Fruit fly (Drosophila melanogaster): ENCODE results near the gene CG7420.

CG7420 gene

DNA sequence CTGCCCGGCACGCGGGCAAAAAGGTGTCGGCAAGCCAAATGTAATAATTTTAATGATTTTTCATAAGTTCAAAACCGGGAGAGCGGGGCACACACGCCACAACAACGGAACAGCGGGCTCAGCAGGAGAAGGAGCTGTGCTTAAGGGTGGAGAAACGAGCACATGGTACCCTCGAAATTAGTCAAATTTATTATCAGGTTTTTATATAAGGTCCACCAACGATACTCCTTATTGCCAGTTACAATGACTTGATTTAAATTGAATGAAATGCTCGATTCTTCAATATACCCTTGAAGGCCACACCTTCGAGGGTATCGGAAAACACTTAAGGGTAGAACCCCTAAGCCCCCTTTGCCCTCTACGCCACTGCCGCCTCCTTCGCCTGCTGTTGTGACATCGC, 29.3 kb downstream of the CG7420 start (continued):
- peak; percentile 49; the same call in 1 of the 2 replicates for TF ChIP-seq sob (GFP tag; IDR thresholded peaks at IDR 0.05)
- TF ChIP-seq Mes4 (GFP tag; optimal IDR thresholded peaks at IDR 0.05) = no peak
- peak; percentile 5 for TF ChIP-seq CG2202 (tag; optimal IDR thresholded peaks at IDR 0.05)
- no peak for TF ChIP-seq br (optimal IDR thresholded peaks at IDR 0.05)
- no peak for TF ChIP-seq CG7745 (tag; optimal IDR thresholded peaks at IDR 0.05)
- no peak for TF ChIP-seq tna (GFP tag; IDR thresholded peaks at IDR 0.05; ENCODE audit: partially characterized antibody)
- TF ChIP-seq CG12744 (GFP tag; optimal IDR thresholded peaks at IDR 0.05) = no peak
- TF ChIP-seq CG14050 (GFP tag; IDR thresholded peaks at IDR 0.05) = no peak
- peak; percentile 44 for TF ChIP-seq phol (tag; optimal IDR thresholded peaks at IDR 0.05)
- TF ChIP-seq Dip3 (GFP tag; optimal IDR thresholded peaks at IDR 0.05) = no peak
- TF ChIP-seq prd (optimal IDR thresholded peaks at IDR 0.05) = no peak
- peak; percentile 86 for TF ChIP-seq prd (GFP tag; IDR thresholded peaks at IDR 0.05)
- no peak for TF ChIP-seq CG6683 (GFP tag; optimal IDR thresholded peaks at IDR 0.05)
- TF ChIP-seq gsb-n (tag; optimal IDR thresholded peaks at IDR 0.05) = no peak
- TF ChIP-seq CG12104 (GFP tag; optimal IDR thresholded peaks at IDR 0.05) = no peak
- peak; percentile 3 for TF ChIP-seq Sox100B (GFP tag; optimal IDR thresholded peaks at IDR 0.05)
- 0 out of 2 replicates have a peak, but pooled peaks have one; percentile 12 for TF ChIP-seq dimm (GFP tag; IDR thresholded peaks at IDR 0.05)
- TF ChIP-seq Dfd (GFP tag; optimal IDR thresholded peaks at IDR 0.05) = no peak
- TF ChIP-seq wdn (GFP tag; IDR thresholded peaks at IDR 0.05) = 0 out of 2 replicates have a peak, but pooled peaks have one; percentile 42
- no peak for TF ChIP-seq run (tag; optimal IDR thresholded peaks at IDR 0.05)
- no peak for TF ChIP-seq Hsf (GFP tag; optimal IDR thresholded peaks at IDR 0.05)
- TF ChIP-seq so (GFP tag; IDR thresholded peaks at IDR 0.05) = peak; percentile 20; the same call in 1 of the 3 replicates
- TF ChIP-seq crp (GFP tag; optimal IDR thresholded peaks at IDR 0.05) = no peak
- TF ChIP-seq CG9817 (tag; optimal IDR thresholded peaks at IDR 0.05) = no peak
- no peak for TF ChIP-seq kay (GFP tag; optimal IDR thresholded peaks at IDR 0.05)
- TF ChIP-seq HLHmδ (GFP tag; optimal IDR thresholded peaks at IDR 0.05) = no peak
- no peak for TF ChIP-seq CkIIα-i1 (GFP tag; IDR thresholded peaks at IDR 0.05)
- no peak for TF ChIP-seq mirr (GFP tag; optimal IDR thresholded peaks at IDR 0.05)
- peak; percentile 36 for TF ChIP-seq CG10267 (tag; optimal IDR thresholded peaks at IDR 0.05)
- TF ChIP-seq B-H1 (GFP tag; IDR thresholded peaks at IDR 0.05) = peak; percentile 51
- no peak for TF ChIP-seq cad (GFP tag; optimal IDR thresholded peaks at IDR 0.05)
- no peak for TF ChIP-seq CG10147 (GFP tag; optimal IDR thresholded peaks at IDR 0.05)
- TF ChIP-seq org-1 (GFP tag; optimal IDR thresholded peaks at IDR 0.05) = no peak
- TF ChIP-seq ro (GFP tag; IDR thresholded peaks at IDR 0.05) = no peak; the same call in 1 of the 2 replicates
- 0 out of 2 replicates have a peak, but pooled peaks have one; percentile 18 for TF ChIP-seq sim (GFP tag; IDR thresholded peaks at IDR 0.05)
- no peak for TF ChIP-seq CG34422 (GFP tag; IDR thresholded peaks at IDR 0.05)
- TF ChIP-seq MTF-1 (GFP tag; optimal IDR thresholded peaks at IDR 0.05; ENCODE audit: borderline replicate concordance) = no peak
- no peak for TF ChIP-seq CG15011 (GFP tag; optimal IDR thresholded peaks at IDR 0.05)
- TF ChIP-seq CG15479 (GFP tag; optimal IDR thresholded peaks at IDR 0.05) = no peak
- no peak for TF ChIP-seq eve (GFP tag; optimal IDR thresholded peaks at IDR 0.05)
- TF ChIP-seq Dek (tag; optimal IDR thresholded peaks at IDR 0.05) = no peak
- peak; percentile 24 for TF ChIP-seq HHEX (GFP tag; optimal IDR thresholded peaks at IDR 0.05)
- peak; percentile 46 for TF ChIP-seq slbo (GFP tag; IDR thresholded peaks at IDR 0.05)
- TF ChIP-seq Med (GFP tag) = peak; percentile 84
- TF ChIP-seq CG13287 (GFP tag; IDR thresholded peaks at IDR 0.05; ENCODE audit: partially characterized antibody) = no peak
- TF ChIP-seq Side (GFP tag; optimal IDR thresholded peaks at IDR 0.05) = peak; percentile 35
- TF ChIP-seq CG2199 (GFP tag; IDR thresholded peaks at IDR 0.05) = no peak
- TF ChIP-seq Rx (GFP tag; IDR thresholded peaks at IDR 0.05) = peak; percentile 62
- TF ChIP-seq CG8281 (tag; optimal IDR thresholded peaks at IDR 0.05) = no peak
- TF ChIP-seq NK7.1 (GFP tag; optimal IDR thresholded peaks at IDR 0.05) = no peak
- TF ChIP-seq Six4 (GFP tag; optimal IDR thresholded peaks at IDR 0.05) = no peak
- peak; percentile 16 for TF ChIP-seq jumu (GFP tag; optimal IDR thresholded peaks at IDR 0.05)

Measured in whole organism, embryonic.